Worm (Caenorhabditis elegans): ENCODE measurements around the gene C44H4.8.

The C44H4.8 gene

DNA sequence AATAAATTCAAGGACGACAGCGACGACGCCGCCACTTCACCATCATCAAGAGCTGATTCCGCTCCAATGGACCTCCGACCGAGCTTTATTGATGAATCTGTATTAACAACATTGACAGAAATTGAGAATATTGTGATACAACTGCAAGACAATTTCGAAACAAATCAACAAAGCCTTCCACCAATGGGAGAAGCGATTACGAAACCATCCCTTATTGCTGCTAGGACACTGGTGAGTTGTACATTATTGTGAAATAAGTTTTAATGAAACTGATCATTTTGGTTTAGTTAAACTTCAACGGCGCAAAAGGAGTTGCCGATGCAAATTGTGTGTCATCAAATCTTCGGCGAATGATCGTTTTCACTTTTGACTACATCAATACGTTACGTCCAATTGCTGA is 35.8 kb upstream of the C44H4.8 start:
- TF ChIP-seq nhr-84 (tag; optimal IDR thresholded peaks at IDR 0.05): no peak
- peak in 1 of 3 experiments; percentile 26 for TF ChIP-seq ceh-82 (tag; optimal IDR thresholded peaks at IDR 0.05)
- TF ChIP-seq irx-1 (tag; optimal IDR thresholded peaks at IDR 0.05): no peak
- TF ChIP-seq blmp-1 (tag; optimal IDR thresholded peaks at IDR 0.05): peak; percentile 72
- TF ChIP-seq skn-1 (tag; optimal IDR thresholded peaks at IDR 0.05): peak; percentile 36

DNA sequence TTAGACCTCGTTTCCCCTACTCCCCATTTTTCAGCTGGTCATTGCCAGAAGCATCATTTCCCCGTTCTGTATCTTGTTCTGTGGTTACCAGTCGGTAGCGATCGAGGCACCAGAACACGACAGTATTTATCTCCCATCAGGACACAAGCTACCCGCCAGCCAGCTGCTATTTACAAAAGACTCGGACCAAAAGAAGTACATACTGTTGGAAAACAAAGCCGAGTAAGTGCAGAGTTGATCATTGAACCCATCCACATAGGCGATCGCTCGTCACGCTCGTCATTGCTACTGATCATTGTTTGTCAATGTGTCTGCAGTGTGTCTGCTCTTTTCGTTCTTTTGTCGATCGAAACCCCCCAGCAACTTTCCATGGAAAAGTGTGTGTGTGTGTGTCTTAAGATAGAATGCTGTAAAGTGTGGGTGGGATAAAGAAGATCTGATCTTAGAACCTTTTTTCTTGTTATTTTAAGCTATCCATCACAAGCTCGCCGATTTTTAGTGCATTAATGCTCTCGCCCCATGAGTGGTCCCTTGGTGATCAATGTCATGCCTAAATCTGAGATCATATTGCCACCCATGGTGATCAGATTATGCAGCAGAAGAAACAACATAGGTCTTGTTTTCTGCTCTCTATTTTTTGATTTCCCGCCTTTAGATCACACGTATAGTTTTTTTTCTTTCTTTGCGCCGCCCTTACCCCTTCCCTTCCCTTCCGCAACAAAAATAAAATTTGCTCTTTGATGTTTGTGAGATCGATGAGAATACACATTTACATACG is 35.2 kb upstream of the C44H4.8 start:
- TF ChIP-seq grh-1 (GFP tag; IDR thresholded peaks at IDR 0.05) (0 out of 2 replicates have a peak, but pooled peaks have one; percentile 15), mep-1 (tag; optimal IDR thresholded peaks at IDR 0.05) (no peak), isw-1 (GFP tag; IDR thresholded peaks at IDR 0.05) (no peak), rnt-1 (tag; optimal IDR thresholded peaks at IDR 0.05) (peak; percentile 66), efl-1 (optimal IDR thresholded peaks at IDR 0.05) (no peak), efl-1 (GFP tag; optimal IDR thresholded peaks at IDR 0.05 in 1 of 2) (peak; percentile 3 to 93), nhr-19 (GFP tag; conservative IDR thresholded peaks at IDR 0.05) (peak; percentile 10; the same call in 1 of the 2 replicates), unc-98 (GFP tag; IDR thresholded peaks at IDR 0.05) (0 out of 2 replicates have a peak, but pooled peaks have one; percentile 20), egl-27 (tag; optimal IDR thresholded peaks at IDR 0.05) (peak in 1 of 2 experiments; percentile 5), fkh-4 (tag; optimal IDR thresholded peaks at IDR 0.05; ENCODE audit: borderline replicate concordance) (no peak), nhr-20 (tag; optimal IDR thresholded peaks at IDR 0.05) (no peak)

DNA sequence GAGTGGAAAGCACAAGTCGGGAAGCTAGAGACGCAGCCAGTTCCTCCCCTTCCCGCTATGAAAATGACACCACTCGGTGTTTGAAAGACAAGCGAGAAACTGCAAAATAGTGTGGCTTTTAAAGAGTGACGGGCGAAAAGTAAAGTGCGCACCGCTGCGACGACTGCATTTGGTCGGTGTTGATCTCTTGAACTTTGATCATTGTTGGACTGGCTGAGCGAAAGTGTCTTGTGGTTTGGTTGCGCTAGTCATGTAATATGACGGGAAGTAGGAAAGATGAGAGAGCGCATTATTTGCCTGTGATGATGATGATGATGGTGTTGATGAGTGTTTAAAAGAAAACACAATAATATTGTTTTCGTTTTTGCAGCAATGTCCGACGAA is 34.6 kb upstream of the C44H4.8 start:
- TF ChIP-seq lin-15B (tag; optimal IDR thresholded peaks at IDR 0.05) (no peak), unc-86 (tag; optimal IDR thresholded peaks at IDR 0.05) (peak; percentile 77), sptf-1 (tag; optimal IDR thresholded peaks at IDR 0.05) (no peak), ceh-63 (GFP tag; optimal IDR thresholded peaks at IDR 0.05) (no peak), tlp-1 (tag; optimal IDR thresholded peaks at IDR 0.05) (no peak), ets-5 (GFP tag; IDR thresholded peaks at IDR 0.05) (no peak), ama-1 (optimal IDR thresholded peaks at IDR 0.05) (peak; percentile 40), skn-1 (tag; optimal IDR thresholded peaks at IDR 0.05) (peak; percentile 35), nhr-84 (tag; optimal IDR thresholded peaks at IDR 0.05) (no peak), F16B12.6 (tag; optimal IDR thresholded peaks at IDR 0.05) (no peak), mef-2 (tag; optimal IDR thresholded peaks at IDR 0.05) (peak; percentile 83), lin-13 (GFP tag; optimal IDR thresholded peaks at IDR 0.05) (no peak), lin-35 (GFP tag; optimal IDR thresholded peaks at IDR 0.05) (peak; percentile 40 to 74), ceh-8 (GFP tag; optimal IDR thresholded peaks at IDR 0.05) (no peak), elt-2 (tag; optimal IDR thresholded peaks at IDR 0.05) (peak; percentile 83), ceh-90 (tag; optimal IDR thresholded peaks at IDR 0.05) (no peak), aha-1 (tag; optimal IDR thresholded peaks at IDR 0.05) (no peak), elt-3 (tag; optimal IDR thresholded peaks at IDR 0.05) (peak in 4 of 6 experiments; percentile 55 to 88 (median 85)), unc-130 (tag; optimal IDR thresholded peaks at IDR 0.05) (peak; percentile 85), C16A3.4 (tag; optimal IDR thresholded peaks at IDR 0.05) (peak; percentile 76), ces-1 (GFP tag; optimal IDR thresholded peaks at IDR 0.05) (no peak), mdl-1 (tag; optimal IDR thresholded peaks at IDR 0.05) (peak; percentile 27 to 92), mep-1 (tag; optimal IDR thresholded peaks at IDR 0.05) (peak; percentile 86), C04F5.9 (tag; optimal IDR thresholded peaks at IDR 0.05) (no peak), nhr-76 (tag; optimal IDR thresholded peaks at IDR 0.05) (no peak), jun-1 (tag; optimal IDR thresholded peaks at IDR 0.05) (peak; percentile 93), fkh-4 (tag; optimal IDR thresholded peaks at IDR 0.05; ENCODE audit: borderline replicate concordance) (no peak), nhr-12 (tag; optimal IDR thresholded peaks at IDR 0.05) (no peak), nhr-90 (tag; optimal IDR thresholded peaks at IDR 0.05; ENCODE audit: poor library complexity) (peak; percentile 81), nhr-85 (tag) (peak; percentile 98), lsy-2 (tag; optimal IDR thresholded peaks at IDR 0.05) (peak; percentile 72 to 82), egl-27 (tag; optimal IDR thresholded peaks at IDR 0.05) (peak; percentile 96 to 99), dsc-1 (tag; optimal IDR thresholded peaks at IDR 0.05) (no peak), sox-4 (tag; optimal IDR thresholded peaks at IDR 0.05) (peak; percentile 57), hlh-4 (tag; optimal IDR thresholded peaks at IDR 0.05) (no peak), grh-1 (GFP tag; IDR thresholded peaks at IDR 0.05) (peak; percentile 66), aly-2 (tag; optimal IDR thresholded peaks at IDR 0.05) (no peak), nhr-28 (tag; optimal IDR thresholded peaks at IDR 0.05) (no peak), hlh-17 (GFP tag; optimal IDR thresholded peaks at IDR 0.05; ENCODE audit: borderline replicate concordance) (no peak)

Measured in whole organism, L1 larva.